Fruit fly (Drosophila melanogaster): ENCODE results near the gene CG42374.

Gene CG42374

dm6 chr3L:19268720-19269401 lies 5.3 kb downstream of the CG42374 start, which contains the start of the genes Aldh7A1 and CG14085:
TSS of gene Aldh7A1 (minus strand) at chr3L:19268913.
TSS of gene CG14085 (plus strand) at chr3L:19269351.
- TF ChIP-seq jigr1 (GFP tag; IDR thresholded peaks at IDR 0.05) (no peak), caup (GFP tag; optimal IDR thresholded peaks at IDR 0.05; ENCODE audit: severe bottlenecking) (no peak), CG12104 (GFP tag; optimal IDR thresholded peaks at IDR 0.05) (no peak), E2f1 (GFP tag; IDR thresholded peaks at IDR 0.05) (no peak), crol (GFP tag; IDR thresholded peaks at IDR 0.05) (peak; percentile 99), gsb-n (tag; optimal IDR thresholded peaks at IDR 0.05) (no peak), HHEX (GFP tag; optimal IDR thresholded peaks at IDR 0.05) (no peak), HmgZ (tag; optimal IDR thresholded peaks at IDR 0.05) (peak; percentile 72), CG11093 (GFP tag; IDR thresholded peaks at IDR 0.05) (no peak), zf30C (GFP tag; optimal IDR thresholded peaks at IDR 0.05) (no peak), CG16813 (GFP tag; IDR thresholded peaks at IDR 0.05; ENCODE audit: partially characterized antibody) (0 out of 3 replicates have a peak, but pooled peaks have one; percentile 6), ken (GFP tag; IDR thresholded peaks at IDR 0.05) (no peak; the same call in 2 of the 3 replicates), CkIIα-i1 (GFP tag; IDR thresholded peaks at IDR 0.05) (no peak), eve (GFP tag; optimal IDR thresholded peaks at IDR 0.05) (no peak), CG6175 (GFP tag; IDR thresholded peaks at IDR 0.05) (no peak), grn (GFP tag; optimal IDR thresholded peaks at IDR 0.05) (peak; percentile 96), dysf (GFP tag; IDR thresholded peaks at IDR 0.05) (no peak), CG8924 (tag; optimal IDR thresholded peaks at IDR 0.05) (no peak), CG7745 (tag; optimal IDR thresholded peaks at IDR 0.05) (no peak), CG3847 (GFP tag; IDR thresholded peaks at IDR 0.05) (no peak), CG2120 (GFP tag; optimal IDR thresholded peaks at IDR 0.05) (no peak), chinmo (GFP tag; IDR thresholded peaks at IDR 0.05; ENCODE audit: partially characterized antibody) (peak; percentile 92; the same call in 3 of the 4 replicates), ftz-f1 (GFP tag; optimal IDR thresholded peaks at IDR 0.05) (peak; percentile 36), oc (tag; optimal IDR thresholded peaks at IDR 0.05) (no peak), CG31441 (GFP tag; IDR thresholded peaks at IDR 0.05) (no peak), klu (GFP tag; IDR thresholded peaks at IDR 0.05) (no peak), sens (GFP tag) (peak; percentile 28), Fer1 (GFP tag; optimal IDR thresholded peaks at IDR 0.05) (no peak), repo (GFP tag; optimal IDR thresholded peaks at IDR 0.05) (no peak), CG1529 (GFP tag; optimal IDR thresholded peaks at IDR 0.05) (no peak), CG12155 (GFP tag; optimal IDR thresholded peaks at IDR 0.05) (no peak), CG32772 (GFP tag; IDR thresholded peaks at IDR 0.05) (no peak), Asciz (GFP tag; optimal IDR thresholded peaks at IDR 0.05) (no peak), CG7987 (GFP tag; optimal IDR thresholded peaks at IDR 0.05) (no peak), gfzf (GFP tag; optimal IDR thresholded peaks at IDR 0.05) (no peak), pros (GFP tag; optimal IDR thresholded peaks at IDR 0.05) (no peak), CG14014 (GFP tag; IDR thresholded peaks at IDR 0.05) (no peak), CG17361 (GFP tag; IDR thresholded peaks at IDR 0.05) (no peak), CG2678 (tag; optimal IDR thresholded peaks at IDR 0.05) (no peak), HLHmδ (GFP tag; optimal IDR thresholded peaks at IDR 0.05) (no peak), zen (tag; optimal IDR thresholded peaks at IDR 0.05) (no peak), CG1647 (GFP tag; optimal IDR thresholded peaks at IDR 0.05) (no peak), dan (GFP tag; IDR thresholded peaks at IDR 0.05) (no peak), TFAM (GFP tag; optimal IDR thresholded peaks at IDR 0.05) (no peak), ac (GFP tag; optimal IDR thresholded peaks at IDR 0.05) (no peak), GATAe (GFP tag; conservative IDR thresholded peaks at IDR 0.05) (peak; percentile 95), CG10209 (GFP tag; optimal IDR thresholded peaks at IDR 0.05) (no peak), Myb (GFP tag; optimal IDR thresholded peaks at IDR 0.05) (no peak), sqz (GFP tag; optimal IDR thresholded peaks at IDR 0.05) (no peak), lab (GFP tag; optimal IDR thresholded peaks at IDR 0.05) (no peak), CG16779 (GFP tag; IDR thresholded peaks at IDR 0.05) (no peak)
